Fruit fly (Drosophila melanogaster) whole organism, embryonic: Measurements from ENCODE around the gene beat-IIa.

Experiments
- ATbp ChIP-seq: fragments of 200-800 bp; sonication (Bioruptor generic); optimal IDR thresholded peaks from 2 replicates; lab custom pipeline; 2017; ENCODE audit warnings: missing biosample characterization, mild to moderate bottlenecking, missing genetic modification characterization, missing genetic modification reagents
- B-H2 ChIP-seq: fragments of 200-800 bp; sonication (Bioruptor generic); optimal IDR thresholded peaks from 2 replicates; lab custom pipeline; 2018; ENCODE audit warnings: missing biosample characterization, mild to moderate bottlenecking, missing genetic modification characterization
- CG10366 ChIP-seq: fragments of 200-800 bp; sonication (Bioruptor generic); IDR thresholded peaks from 2 replicates; pipeline ENCODE4 v1.3.6; 2022; ENCODE audit warnings: missing biosample characterization, missing genetic modification characterization
- CG11723 ChIP-seq: fragments of 200-800 bp; sonication (Bioruptor generic); optimal IDR thresholded peaks from 2 replicates; lab custom pipeline; 2017; ENCODE audit warnings: missing biosample characterization, mild to moderate bottlenecking, missing genetic modification characterization
- CG12219 ChIP-seq: fragments of 200-800 bp; sonication (Bioruptor generic); optimal IDR thresholded peaks from 3 replicates; lab custom pipeline; 2018; ENCODE audit warnings: missing biosample characterization, mild to moderate bottlenecking, missing genetic modification characterization
- CG13123 ChIP-seq: fragments of 200-800 bp; sonication (Bioruptor generic); optimal IDR thresholded peaks from 2 replicates; lab custom pipeline; 2016; ENCODE audit warnings: missing biosample characterization, missing genetic modification characterization
- CG13287 ChIP-seq: fragments of 200-800 bp; sonication (Bioruptor generic); IDR thresholded peaks from 2 replicates; pipeline ENCODE4 v1.3.6; 2022; ENCODE audit warnings: missing biosample characterization, missing genetic modification characterization; ENCODE audit not compliant: partially characterized antibody
- CG16863 ChIP-seq: fragments of 200-800 bp; sonication (Bioruptor generic); optimal IDR thresholded peaks from 3 replicates; lab custom pipeline; 2016; ENCODE audit warnings: missing biosample characterization, missing genetic modification characterization
- CG17328 ChIP-seq: fragments of 200-800 bp; sonication (Bioruptor generic); IDR thresholded peaks from 2 replicates; pipeline ENCODE4 v1.3.6; 2022; ENCODE audit warnings: missing biosample characterization, missing genetic modification characterization
- CG17568 ChIP-seq: fragments of 200-800 bp; sonication (Bioruptor generic); optimal IDR thresholded peaks from 2 replicates; lab custom pipeline; 2018; ENCODE audit warnings: missing biosample characterization, mild to moderate bottlenecking, missing genetic modification characterization, moderate library complexity
- CG17829 ChIP-seq: fragments of 200-800 bp; optimal IDR thresholded peaks from 2 replicates; lab custom pipeline; 2019; ENCODE audit warnings: missing biosample characterization, mild to moderate bottlenecking, missing genetic modification characterization, moderate library complexity
- CG3838 ChIP-seq: fragments of 200-800 bp; sonication (Bioruptor generic); optimal IDR thresholded peaks from 3 replicates; lab custom pipeline; 2016; ENCODE audit warnings: missing biosample characterization, missing genetic modification characterization
- CG3995 ChIP-seq: fragments of 200-800 bp; sonication (Bioruptor generic); optimal IDR thresholded peaks from 3 replicates; lab custom pipeline; 2016; ENCODE audit warnings: missing biosample characterization, missing genetic modification characterization
- CG4854 ChIP-seq: fragments of 200-800 bp; sonication (Bioruptor generic); optimal IDR thresholded peaks from 2 replicates; lab custom pipeline; 2016; ENCODE audit warnings: missing biosample characterization, missing genetic modification characterization, inconsistent platforms
- CG5953 ChIP-seq: fragments of 200-800 bp; sonication (Bioruptor generic); IDR thresholded peaks from 2 replicates; pipeline ENCODE4 v1.3.6; 2022; ENCODE audit warnings: missing biosample characterization, missing genetic modification characterization
- CG6813 ChIP-seq: fragments of 200-800 bp; sonication (Bioruptor generic); optimal IDR thresholded peaks from 2 replicates; lab custom pipeline; 2017; ENCODE audit warnings: missing biosample characterization, missing genetic modification characterization, mild to moderate bottlenecking, moderate library complexity, missing genetic modification reagents
- CG7963 ChIP-seq: fragments of 200-800 bp; sonication (Bioruptor generic); IDR thresholded peaks from 3 replicates; pipeline ENCODE4 v1.3.6; 2022; ENCODE audit warnings: missing biosample characterization, missing genetic modification characterization; ENCODE audit not compliant: partially characterized antibody
- CG8478 ChIP-seq: fragments of >200 bp; optimal IDR thresholded peaks from 2 replicates; lab custom pipeline; 2018
- CrebB ChIP-seq: fragments of 200-800 bp; sonication (Bioruptor generic); optimal IDR thresholded peaks from 3 replicates; lab custom pipeline; 2018; ENCODE audit warnings: missing biosample characterization, mild to moderate bottlenecking, missing genetic modification characterization
- D ChIP-seq, 2 experiments: fragments of 200-800 bp in 1 of 2; fragments of >200 bp in 1 of 2; sonication (Bioruptor generic) in 1 of 2; optimal IDR thresholded peaks; 2 replicates in 1 of 2; 3 replicates in 1 of 2; lab custom pipeline; 2017; ENCODE audit warnings: mild to moderate bottlenecking in 1 of 2, missing biosample characterization in 1 of 2, missing genetic modification characterization in 1 of 2, missing genetic modification reagents in 1 of 2
- D19B ChIP-seq: fragments of 200-800 bp; sonication (Bioruptor generic); optimal IDR thresholded peaks from 2 replicates; lab custom pipeline; 2017; ENCODE audit warnings: missing biosample characterization, mild to moderate bottlenecking, missing genetic modification characterization
- Dfd ChIP-seq, 2 experiments: fragments of >200 bp; optimal IDR thresholded peaks; 2 replicates each; lab custom pipeline; 2017; ENCODE audit warnings: missing biosample characterization in 2 of 2, missing genetic modification characterization in 2 of 2
- Dp ChIP-seq: fragments of 200-800 bp; sonication (Bioruptor generic); optimal IDR thresholded peaks from 2 replicates; lab custom pipeline; 2018; ENCODE audit warnings: missing biosample characterization, mild to moderate bottlenecking, missing genetic modification characterization, moderate library complexity
- Ets65A ChIP-seq: fragments of 200-800 bp; sonication (Bioruptor generic); peaks from one replicate; lab custom pipeline; 2016; ENCODE audit warnings: missing biosample characterization, missing genetic modification characterization
- Hand ChIP-seq: fragments of 200-800 bp; sonication (Bioruptor generic); optimal IDR thresholded peaks from 2 replicates; lab custom pipeline; 2017; ENCODE audit warnings: mild to moderate bottlenecking, missing biosample characterization, missing genetic modification reagents, missing genetic modification characterization
- HmgZ ChIP-seq: fragments of 200-800 bp; sonication (Bioruptor generic); optimal IDR thresholded peaks from 2 replicates; lab custom pipeline; 2018; ENCODE audit warnings: missing biosample characterization, mild to moderate bottlenecking, missing genetic modification characterization
- Kr ChIP-seq: fragments of 200-800 bp; sonication (Bioruptor generic); optimal IDR thresholded peaks from 2 replicates; lab custom pipeline; 2017; ENCODE audit warnings: missing biosample characterization, mild to moderate bottlenecking, missing genetic modification characterization
- MESR4 ChIP-seq: fragments of 200-800 bp; sonication (Bioruptor generic); optimal IDR thresholded peaks from 2 replicates; lab custom pipeline; 2018; ENCODE audit warnings: missing biosample characterization, mild to moderate bottlenecking, missing genetic modification characterization, moderate library complexity
- NC2α ChIP-seq: fragments of 200-800 bp; sonication (Bioruptor generic); optimal IDR thresholded peaks from 2 replicates; lab custom pipeline; 2016; ENCODE audit warnings: missing biosample characterization, missing genetic modification characterization
- NFAT ChIP-seq: fragments of 200-800 bp; sonication (Bioruptor generic); IDR thresholded peaks from 2 replicates; pipeline ENCODE4 v1.3.6; 2022; ENCODE audit warnings: missing biosample characterization, missing genetic modification characterization
- Nf-YA ChIP-seq: fragments of 200-800 bp; sonication (Bioruptor generic); IDR thresholded peaks from 2 replicates; pipeline ENCODE4 v1.3.6; 2022; ENCODE audit warnings: missing biosample characterization, missing genetic modification characterization
- Ptx1 ChIP-seq: fragments of 200-800 bp; sonication (Bioruptor generic); IDR thresholded peaks from 2 replicates; pipeline ENCODE4 v1.3.6; 2022; ENCODE audit warnings: missing biosample characterization, missing genetic modification characterization
- Side ChIP-seq: fragments of 200-800 bp; sonication (Bioruptor generic); optimal IDR thresholded peaks from 2 replicates; lab custom pipeline; 2016; ENCODE audit warnings: missing biosample characterization, missing genetic modification characterization
- Sox102F ChIP-seq: fragments of 200-800 bp; sonication (Bioruptor generic); optimal IDR thresholded peaks from 2 replicates; lab custom pipeline; 2018; ENCODE audit warnings: missing biosample characterization, mild to moderate bottlenecking, missing genetic modification characterization, moderate library complexity
- ac ChIP-seq: fragments of 200-800 bp; sonication (Bioruptor generic); optimal IDR thresholded peaks from 3 replicates; lab custom pipeline; 2017; ENCODE audit warnings: missing biosample characterization, mild to moderate bottlenecking, missing genetic modification characterization
- ara ChIP-seq: fragments of 200-800 bp; sonication (Bioruptor generic); IDR thresholded peaks from 2 replicates; pipeline ENCODE4 v1.3.6; 2022; ENCODE audit warnings: missing biosample characterization, missing genetic modification characterization
- bowl ChIP-seq: fragments of 200-800 bp; sonication (Bioruptor generic); IDR thresholded peaks from 2 replicates; pipeline ENCODE4 v1.3.6; 2022; ENCODE audit warnings: missing biosample characterization, missing genetic modification characterization
- cad ChIP-seq: fragments of >200 bp; optimal IDR thresholded peaks from 2 replicates; lab custom pipeline; 2017; ENCODE audit warnings: missing biosample characterization, missing genetic modification characterization
- cg ChIP-seq: fragments of 200-800 bp; sonication (Bioruptor generic); optimal IDR thresholded peaks from 3 replicates; lab custom pipeline; 2019; ENCODE audit warnings: missing biosample characterization, mild to moderate bottlenecking, missing genetic modification characterization, moderate library complexity
- crc ChIP-seq: fragments of 200-800 bp; sonication (Bioruptor generic); optimal IDR thresholded peaks from 2 replicates; lab custom pipeline; 2016; ENCODE audit warnings: missing biosample characterization, missing genetic modification characterization
- dan ChIP-seq: fragments of 200-800 bp; sonication (Bioruptor generic); IDR thresholded peaks from 2 replicates; pipeline ENCODE4 v1.3.6; 2022; ENCODE audit warnings: missing biosample characterization, missing genetic modification characterization
- eve ChIP-seq, 2 experiments: fragments of >200 bp; optimal IDR thresholded peaks; 2 replicates each; lab custom pipeline; 2017; ENCODE audit warnings: missing biosample characterization in 2 of 2, missing genetic modification characterization in 2 of 2
- gro ChIP-seq: fragments of 200-800 bp; sonication (Bioruptor generic); optimal IDR thresholded peaks from 2 replicates; lab custom pipeline; 2016; ENCODE audit warnings: missing biosample characterization, missing genetic modification characterization
- hkb ChIP-seq, 2 experiments: fragments of 200-800 bp in 1 of 2; fragments of >200 bp in 1 of 2; sonication (Bioruptor generic) in 1 of 2; IDR thresholded peaks in 1 of 2; optimal IDR thresholded peaks in 1 of 2; 2 replicates each; pipeline versions ENCODE4 v1.3.6 to Lab custom; 2017 to 2022; ENCODE audit warnings: missing biosample characterization in 1 of 2, missing genetic modification characterization in 1 of 2
- nerfin-1 ChIP-seq: fragments of 200-800 bp; sonication (Bioruptor generic); optimal IDR thresholded peaks from 3 replicates; lab custom pipeline; 2019; ENCODE audit warnings: missing biosample characterization, mild to moderate bottlenecking, missing genetic modification characterization, moderate library complexity
- otp ChIP-seq: fragments of 200-800 bp; sonication (Bioruptor generic); IDR thresholded peaks from 3 replicates; pipeline ENCODE4, ENCODE4 v1.3.6; 2022; ENCODE audit warnings: missing biosample characterization, missing genetic modification characterization
- sc ChIP-seq, 3 experiments: fragments of >200 bp in 2 of 3; fragments of 200-800 bp in 1 of 3; sonication (Bioruptor generic) in 1 of 3; optimal IDR thresholded peaks; 2 replicates in 2 of 3; 3 replicates in 1 of 3; lab custom pipeline; 2017; ENCODE audit warnings: mild to moderate bottlenecking in 1 of 3, missing biosample characterization in 1 of 3, missing genetic modification characterization in 1 of 3, missing genetic modification reagents in 1 of 3
- sim ChIP-seq: fragments of 200-800 bp; sonication (Bioruptor generic); IDR thresholded peaks from 2 replicates; pipeline ENCODE4 v1.3.6; 2022; ENCODE audit warnings: missing biosample characterization, missing genetic modification characterization
- unpg ChIP-seq: fragments of 200-800 bp; sonication (Bioruptor generic); optimal IDR thresholded peaks from 3 replicates; lab custom pipeline; 2018; ENCODE audit warnings: missing biosample characterization, mild to moderate bottlenecking, missing genetic modification characterization, moderate library complexity

Gene beat-IIa

dm6 chr3R:17391313-17391845 lies 25.5 kb upstream of the beat-IIa start, which contains the start of the genes Brf and sds22 (continued):
- peak; percentile 77 for TF ChIP-seq CG3995 (GFP tag; lab: Kevin White, UChicago)
- TF ChIP-seq CG13123 (GFP tag; lab: Kevin White, UChicago) = peak; percentile 94
- no peak for TF ChIP-seq hkb (optimal IDR thresholded peaks at IDR 0.05; lab: Kevin White, UChicago)
- peak; percentile 91 for TF ChIP-seq hkb (GFP tag; IDR thresholded peaks at IDR 0.05; lab: Robert Waterston, UW)
- TF ChIP-seq CG17829 = peak; percentile 96
- TF ChIP-seq cg (GFP tag; lab: Kevin White, UChicago) = no peak
- no peak for TF ChIP-seq cad (GFP tag; lab: Kevin White, UChicago)
- TF ChIP-seq Ets65A (GFP tag; lab: Kevin White, UChicago) = peak; percentile 99
- TF ChIP-seq eve (GFP tag; optimal IDR thresholded peaks at IDR 0.05; lab: Kevin White, UChicago) = peak in 1 of 2 experiments; percentile 95
- peak; percentile 86 for TF ChIP-seq CG17328
- peak; percentile 91 for TF ChIP-seq ara (GFP tag; lab: Robert Waterston, UW)
- TF ChIP-seq CG4854 (GFP tag; lab: Kevin White, UChicago) = peak; percentile 94
- TF ChIP-seq B-H2 = peak; percentile 97
- peak; percentile 89 for TF ChIP-seq NFAT (GFP tag; lab: Robert Waterston, UW)
- peak; percentile 33 for TF ChIP-seq Kr (GFP tag; lab: Kevin White, UChicago)
- TF ChIP-seq Dp (GFP tag; lab: Kevin White, UChicago) = peak; percentile 32
- TF ChIP-seq dan (GFP tag; lab: Robert Waterston, UW) = peak; percentile 86
- peak; percentile 42; the same call in 1 of the 2 replicates for TF ChIP-seq bowl (GFP tag; lab: Robert Waterston, UW)
- TF ChIP-seq CG6813 = peak; percentile 81
- TF ChIP-seq CG17568 = peak; percentile 86
- peak; percentile 83 for TF ChIP-seq CG13287
- peak; percentile 86 for TF ChIP-seq CG12219 (GFP tag; lab: Kevin White, UChicago)
- TF ChIP-seq unpg (GFP tag; lab: Kevin White, UChicago) = peak; percentile 96
- TF ChIP-seq CG11723 (GFP tag; lab: Kevin White, UChicago) = peak; percentile 88
- TF ChIP-seq nerfin-1 (tag; lab: Kevin White, UChicago) = peak; percentile 93
- TF ChIP-seq ATbp (GFP tag; lab: Kevin White, UChicago) = peak; percentile 69
- TF ChIP-seq CG10366 (GFP tag; lab: Robert Waterston, UW) = peak; percentile 91
- TF ChIP-seq Side = peak; percentile 94
- TF ChIP-seq CG3838 = peak; percentile 89
- TF ChIP-seq CG5953 = peak; percentile 27; the same call in 1 of the 2 replicates
- peak; percentile 80 for TF ChIP-seq Hand
- TF ChIP-seq gro (GFP tag; lab: Kevin White, UChicago) = peak; percentile 96
- TF ChIP-seq CrebB (tag; lab: Kevin White, UChicago) = peak; percentile 88
- peak; percentile 87 for TF ChIP-seq D19B (GFP tag; lab: Kevin White, UChicago)
- TF ChIP-seq ac (GFP tag; lab: Kevin White, UChicago) = peak; percentile 55
- peak; percentile 73; the same call in 1 of the 2 replicates for TF ChIP-seq Nf-YA
- TF ChIP-seq NC2α (GFP tag; lab: Kevin White, UChicago) = peak; percentile 89
- peak; percentile 36 for TF ChIP-seq MESR4 (GFP tag; lab: Kevin White, UChicago)
- no peak for TF ChIP-seq sc (optimal IDR thresholded peaks at IDR 0.05; lab: Kevin White, UChicago)
- TF ChIP-seq sc (GFP tag; optimal IDR thresholded peaks at IDR 0.05; lab: Kevin White, UChicago) = peak; percentile 88
- TF ChIP-seq HmgZ (tag; lab: Kevin White, UChicago) = peak; percentile 97
- TF ChIP-seq CG16863 (GFP tag; lab: Kevin White, UChicago) = peak; percentile 94
- TF ChIP-seq Sox102F = peak; percentile 95
- peak; percentile 73 for TF ChIP-seq sim (GFP tag; lab: Robert Waterston, UW)
- TF ChIP-seq D (optimal IDR thresholded peaks at IDR 0.05; lab: Kevin White, UChicago) = no peak
- TF ChIP-seq D (GFP tag; optimal IDR thresholded peaks at IDR 0.05; lab: Kevin White, UChicago) = peak; percentile 90
- no peak for TF ChIP-seq CG8478
- peak in 1 of 2 experiments; percentile 91 for TF ChIP-seq Dfd (GFP tag; optimal IDR thresholded peaks at IDR 0.05; lab: Kevin White, UChicago)
- TF ChIP-seq otp (GFP tag; lab: Robert Waterston, UW) = peak; percentile 79
- TF ChIP-seq CG7963 (GFP tag; lab: Robert Waterston, UW) = 0 out of 3 replicates have a peak, but pooled peaks have one; percentile 48
- peak; percentile 96 for TF ChIP-seq Ptx1 (GFP tag; lab: Robert Waterston, UW)
- peak; percentile 88 for TF ChIP-seq crc (GFP tag; lab: Kevin White, UChicago)
